Worm (Caenorhabditis elegans): ENCODE results near the gene T24C2.3.

Gene T24C2.3

DNA sequence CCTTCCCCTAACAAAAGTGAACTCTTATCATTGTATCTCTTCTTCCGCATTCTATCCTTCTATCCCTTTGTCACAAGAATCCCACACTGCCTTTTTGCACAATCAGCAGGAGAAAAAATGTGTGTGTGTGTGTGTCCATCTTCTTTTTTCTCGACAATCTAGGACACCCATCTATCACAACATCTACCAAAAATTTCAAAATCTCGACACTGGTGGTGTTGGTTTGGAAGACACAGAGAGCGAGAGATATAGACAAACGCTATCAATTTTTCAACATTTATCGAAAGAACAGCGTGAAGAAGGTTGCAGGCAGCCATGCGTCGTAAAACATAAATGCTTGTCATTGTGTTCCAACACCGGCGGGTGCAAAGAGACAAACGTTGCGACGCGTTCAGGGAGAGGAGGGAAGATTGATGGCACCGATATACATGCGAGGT lies 34.5 kb upstream of the T24C2.3 start:
- no peak for TF ChIP-seq D2030.7 (GFP tag; IDR thresholded peaks at IDR 0.05)
- no peak for TF ChIP-seq atf-7 (tag; optimal IDR thresholded peaks at IDR 0.05)
- 0 out of 2 replicates have a peak, but pooled peaks have one; percentile 18 for TF ChIP-seq zfh-2 (GFP tag; conservative IDR thresholded peaks at IDR 0.05)
- TF ChIP-seq ets-4 (GFP tag; optimal IDR thresholded peaks at IDR 0.05) = no peak
- TF ChIP-seq cebp-1 (GFP tag; IDR thresholded peaks at IDR 0.05) = no peak
- TF ChIP-seq cebp-1 (tag; optimal IDR thresholded peaks at IDR 0.05) = peak; percentile 45
- TF ChIP-seq lin-40 (tag; optimal IDR thresholded peaks at IDR 0.05) = peak; percentile 20
- TF ChIP-seq nhr-80 (tag; optimal IDR thresholded peaks at IDR 0.05) = peak; percentile 15
- TF ChIP-seq somi-1 (GFP tag; optimal IDR thresholded peaks at IDR 0.05) = peak; percentile 39
- TF ChIP-seq aptf-2 (GFP tag; conservative IDR thresholded peaks at IDR 0.05) = no peak

DNA sequence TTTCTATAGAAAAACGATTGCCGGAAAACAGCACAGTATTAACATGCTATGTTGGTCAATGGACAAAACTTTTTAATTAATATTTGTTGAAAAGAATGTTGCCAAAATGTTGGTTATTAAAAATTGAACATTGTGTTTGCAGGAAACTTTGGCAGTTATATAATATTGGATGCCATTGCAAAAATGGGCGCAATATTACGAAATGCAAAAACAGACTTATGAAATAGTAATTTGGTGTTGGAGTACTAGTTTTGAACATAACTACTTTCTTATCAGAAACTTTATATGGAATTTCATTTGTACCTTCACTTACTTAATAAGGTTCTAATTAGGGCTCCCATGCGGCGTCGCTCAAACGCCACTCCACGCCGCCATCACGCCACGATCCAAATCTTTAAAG lies 33.0 kb upstream of the T24C2.3 start:
- TF ChIP-seq lsy-27 (tag; optimal IDR thresholded peaks at IDR 0.05; ENCODE audit: borderline replicate concordance, insufficient read depth) = no peak
- TF ChIP-seq sdz-38 (tag; optimal IDR thresholded peaks at IDR 0.05) = no peak
- TF ChIP-seq Y79H2A.3 (GFP tag; conservative IDR thresholded peaks at IDR 0.05) = no peak
- no peak for TF ChIP-seq F33H1.4 (GFP tag; IDR thresholded peaks at IDR 0.05)
- TF ChIP-seq F57A8.1 (GFP tag; optimal IDR thresholded peaks at IDR 0.05) = no peak
- no peak for TF ChIP-seq ztf-22 (GFP tag; optimal IDR thresholded peaks at IDR 0.05)

DNA sequence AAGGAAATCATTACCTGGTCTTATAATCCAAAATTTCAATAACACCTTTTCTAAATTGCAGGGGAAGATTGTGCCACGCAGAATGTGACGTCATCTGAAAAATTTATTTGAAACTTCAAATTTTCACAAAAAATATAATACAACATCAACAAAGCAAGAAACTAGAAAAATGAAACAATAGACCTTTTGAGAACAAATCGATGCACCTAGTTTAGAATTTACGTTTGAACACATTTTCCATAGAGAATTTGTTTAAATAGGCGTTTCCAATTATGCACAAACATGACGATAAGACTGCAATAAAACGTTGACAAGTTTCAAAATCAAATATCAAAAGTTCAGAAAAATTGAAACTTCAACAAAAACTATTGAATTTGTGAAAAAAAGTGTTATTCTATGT lies 30.5 kb upstream of the T24C2.3 start, which contains the start of gene fbxa-141:
TSS of gene fbxa-141 (minus strand) at position 101 of the 400 bp plus-strand sequence.
- TF ChIP-seq akir-1 (GFP tag; optimal IDR thresholded peaks at IDR 0.05) (no peak), hrde-1 (tag; optimal IDR thresholded peaks at IDR 0.05; ENCODE audit: borderline replicate concordance) (no peak), sea-2 (GFP tag; IDR thresholded peaks at IDR 0.05) (no peak), lag-1 (GFP tag; IDR thresholded peaks at IDR 0.05) (no peak), tbp1 (GFP tag; optimal IDR thresholded peaks at IDR 0.05) (no peak), F22D6.2 (tag; optimal IDR thresholded peaks at IDR 0.05) (no peak), Y56A3A.18 (GFP tag; IDR thresholded peaks at IDR 0.05) (no peak), madf-10 (tag; optimal IDR thresholded peaks at IDR 0.05) (no peak), pbrm-1 (GFP tag; IDR thresholded peaks at IDR 0.05) (no peak), hsf-1 (GFP tag; IDR thresholded peaks at IDR 0.05) (no peak), hmg-20 (GFP tag; IDR thresholded peaks at IDR 0.05) (no peak), let-607 (tag; optimal IDR thresholded peaks at IDR 0.05) (no peak), atf-7 (tag; optimal IDR thresholded peaks at IDR 0.05) (no peak)

DNA sequence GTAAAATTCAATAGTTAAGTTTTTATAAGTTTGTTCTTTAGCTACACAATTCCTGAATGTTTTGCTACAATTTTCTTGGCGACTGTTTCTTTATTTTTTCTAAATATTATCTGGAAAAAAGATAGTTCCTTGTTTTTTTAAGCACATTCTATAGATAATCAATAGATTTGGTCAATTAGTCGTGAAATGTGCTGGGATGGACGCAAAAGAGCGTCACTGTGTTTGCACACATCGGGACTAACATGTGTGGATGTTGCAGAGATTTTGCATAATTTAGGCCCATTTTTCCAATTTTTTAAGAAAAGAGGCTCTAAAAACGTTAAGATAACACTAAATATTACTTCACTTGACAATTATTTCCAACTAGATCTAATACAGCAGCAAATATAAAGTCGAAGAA lies 29.9 kb upstream of the T24C2.3 start:
- TF ChIP-seq die-1 (tag; optimal IDR thresholded peaks at IDR 0.05) (no peak), egl-44 (GFP tag; IDR thresholded peaks at IDR 0.05) (no peak), let-526 (GFP tag; IDR thresholded peaks at IDR 0.05) (no peak)

DNA sequence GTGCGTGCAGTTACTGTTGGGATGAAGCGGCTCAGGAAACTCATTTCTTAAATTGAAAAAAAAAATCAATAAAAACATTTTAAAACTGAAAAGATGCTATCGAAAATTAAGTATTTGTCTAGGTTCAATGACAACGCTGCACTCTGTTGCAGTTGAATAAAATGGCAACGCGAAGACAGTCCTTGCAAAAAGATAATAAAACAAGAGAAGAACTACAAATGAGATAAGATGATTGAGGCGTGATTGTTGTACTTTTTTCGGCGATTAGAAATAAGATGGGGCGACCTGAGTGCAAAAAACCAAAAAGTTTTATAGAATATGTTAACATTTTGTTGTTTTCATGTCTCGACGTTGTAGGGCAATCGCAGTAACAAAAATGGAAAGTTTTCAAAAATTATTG lies 28.3 kb upstream of the T24C2.3 start, which contains the start of gene gcsh-1:
TSS of gene gcsh-1 (minus strand) at position 46 of the 400 bp plus-strand sequence.
- TF ChIP-seq snpc-4 (GFP tag; optimal IDR thresholded peaks at IDR 0.05) (no peak), snpc-4 (tag; optimal IDR thresholded peaks at IDR 0.05) (no peak), nhr-80 (tag; optimal IDR thresholded peaks at IDR 0.05) (peak; percentile 66)

All from whole organism, young adult.